Worm (Caenorhabditis elegans) whole organism, L1 larva: ENCODE measurements around the gene ttr-30.

Source experiments
- C04F5.9 ChIP-seq: sonication (generic microtip); optimal IDR thresholded peaks from 2 replicates; lab custom pipeline; 2016; ENCODE audit warnings: missing genetic modification characterization, missing compliant biosample characterization
- C16A3.4 ChIP-seq: fragments of 150-350 bp; optimal IDR thresholded peaks from 2 replicates; lab custom pipeline; 2014; ENCODE audit warnings: missing biosample characterization, missing genetic modification characterization
- F16B12.6 ChIP-seq: fragments of 150-350 bp; optimal IDR thresholded peaks from 2 replicates; lab custom pipeline; 2014; ENCODE audit warnings: missing biosample characterization, missing genetic modification characterization
- alr-1 ChIP-seq: fragments of 200-800 bp; sonication (Bioruptor generic); optimal IDR thresholded peaks from 2 replicates; lab custom pipeline; 2018; ENCODE audit warnings: borderline replicate concordance, mild to moderate bottlenecking, missing genetic modification characterization, missing compliant biosample characterization
- ama-1 ChIP-seq: fragments of 150-350 bp; optimal IDR thresholded peaks from 2 replicates; lab custom pipeline; 2014
- blmp-1 ChIP-seq: fragments of 150-350 bp; optimal IDR thresholded peaks from 2 replicates; lab custom pipeline; 2014; ENCODE audit warnings: missing biosample characterization, missing genetic modification characterization
- ceh-63 ChIP-seq: fragments of 200-800 bp; sonication (Bioruptor generic); optimal IDR thresholded peaks from 2 replicates; lab custom pipeline; 2018; ENCODE audit warnings: mild to moderate bottlenecking, missing genetic modification characterization, missing compliant biosample characterization
- ceh-82 ChIP-seq, 3 experiments: fragments of 150-350 bp in 1 of 3; sonication (generic microtip) in 2 of 3; optimal IDR thresholded peaks; 2 replicates each; lab custom pipeline; 2014 to 2017; ENCODE audit warnings: missing biosample characterization in 3 of 3, missing genetic modification characterization in 3 of 3
- ceh-90 ChIP-seq: sonication (generic microtip); optimal IDR thresholded peaks from 2 replicates; lab custom pipeline; 2016; ENCODE audit warnings: missing genetic modification characterization, missing compliant biosample characterization
- dpl-1 ChIP-seq, 3 experiments: fragments of 150-350 bp in 2 of 3; sonication (generic microtip) in 1 of 3; optimal IDR thresholded peaks; 2 replicates each; lab custom pipeline; 2014 to 2017; ENCODE audit warnings: missing biosample characterization in 3 of 3, missing genetic modification characterization in 3 of 3, missing genetic modification reagents in 3 of 3
- efl-1 ChIP-seq, 4 experiments: fragments of 150-350 bp; optimal IDR thresholded peaks in 3 of 4; peaks in 1 of 4; 1 replicate in 1 of 4; 2 replicates in 3 of 4; lab custom pipeline; 2014; ENCODE audit warnings: missing biosample characterization in 2 of 4, missing genetic modification characterization in 2 of 4, missing genetic modification reagents in 2 of 4
- efl-3 ChIP-seq: fragments of 200-800 bp; sonication (Bioruptor generic); optimal IDR thresholded peaks from 2 replicates; lab custom pipeline; 2018; ENCODE audit warnings: mild to moderate bottlenecking, missing genetic modification characterization, missing compliant biosample characterization
- egl-13 ChIP-seq: sonication (generic microtip); optimal IDR thresholded peaks from 2 replicates; lab custom pipeline; 2016; ENCODE audit warnings: missing genotype, missing genetic modification reagents, missing genetic modification characterization, missing compliant biosample characterization
- egl-27 ChIP-seq, 2 experiments: fragments of 150-350 bp in 1 of 2; sonication (generic microtip); optimal IDR thresholded peaks; 3 replicates each; lab custom pipeline; 2017 to 2018; ENCODE audit warnings: missing biosample characterization in 2 of 2, missing genetic modification characterization in 2 of 2, missing genetic modification reagents in 2 of 2
- elt-2 ChIP-seq: sonication (generic microtip); optimal IDR thresholded peaks from 2 replicates; lab custom pipeline; 2016; ENCODE audit warnings: missing genetic modification characterization, mild to moderate bottlenecking, inconsistent platforms, missing compliant biosample characterization, missing genetic modification reagents
- elt-3 ChIP-seq, 6 experiments: fragments of 150-350 bp in 1 of 6; sonication (generic microtip); optimal IDR thresholded peaks; 2 replicates each; lab custom pipeline; 2017 to 2018; ENCODE audit warnings: missing biosample characterization in 6 of 6, missing genetic modification characterization in 6 of 6, inconsistent platforms in 1 of 6
- fkh-10 ChIP-seq: sonication (generic microtip); optimal IDR thresholded peaks from 2 replicates; lab custom pipeline; 2017; ENCODE audit warnings: missing biosample characterization, missing genetic modification reagents, missing genetic modification characterization
- fkh-4 ChIP-seq: sonication (generic microtip); optimal IDR thresholded peaks from 2 replicates; lab custom pipeline; 2016; ENCODE audit warnings: missing compliant biosample characterization, missing genetic modification characterization, borderline replicate concordance
- fkh-8 ChIP-seq: sonication (generic microtip); optimal IDR thresholded peaks from 2 replicates; lab custom pipeline; 2016; ENCODE audit warnings: mild to moderate bottlenecking, missing genetic modification characterization, missing compliant biosample characterization
- hlh-4 ChIP-seq: sonication (generic microtip); optimal IDR thresholded peaks from 2 replicates; lab custom pipeline; 2016; ENCODE audit warnings: mild to moderate bottlenecking, missing genetic modification characterization, missing compliant biosample characterization
- hpl-2 ChIP-seq: fragments of 150-350 bp; optimal IDR thresholded peaks from 2 replicates; lab custom pipeline; 2014; ENCODE audit warnings: missing biosample characterization, missing genetic modification reagents, missing genetic modification characterization
- irx-1 ChIP-seq: sonication (generic microtip); optimal IDR thresholded peaks from 2 replicates; lab custom pipeline; 2016; ENCODE audit warnings: missing genetic modification characterization, missing compliant biosample characterization
- isw-1 ChIP-seq: fragments of 200-800 bp; sonication (Bioruptor generic); IDR thresholded peaks from 2 replicates; pipeline ENCODE4 v1.3.6; 2022; ENCODE audit warnings: missing genetic modification characterization, missing compliant biosample characterization
- jun-1 ChIP-seq: fragments of 150-350 bp; optimal IDR thresholded peaks from 2 replicates; lab custom pipeline; 2014; ENCODE audit warnings: missing biosample characterization, missing genetic modification reagents, missing genetic modification characterization
- lin-35 ChIP-seq, 2 experiments: fragments of 150-350 bp; optimal IDR thresholded peaks; 2 replicates each; lab custom pipeline; 2014; ENCODE audit warnings: missing biosample characterization in 2 of 2, missing genetic modification characterization in 2 of 2, missing genetic modification reagents in 2 of 2
- lsy-2 ChIP-seq, 2 experiments: fragments of 150-350 bp; optimal IDR thresholded peaks; 2 replicates each; lab custom pipeline; 2014; ENCODE audit warnings: missing biosample characterization in 2 of 2, missing genetic modification characterization in 2 of 2
- mdl-1 ChIP-seq, 2 experiments: fragments of 150-350 bp; optimal IDR thresholded peaks; 2 replicates each; lab custom pipeline; 2014 to 2017; ENCODE audit warnings: missing biosample characterization in 2 of 2, missing genetic modification characterization in 2 of 2, inconsistent platforms in 1 of 2
- mef-2 ChIP-seq: fragments of 150-350 bp; optimal IDR thresholded peaks from 2 replicates; lab custom pipeline; 2014; ENCODE audit warnings: missing biosample characterization, missing genetic modification characterization
- nhr-11 ChIP-seq: fragments of 150-350 bp; optimal IDR thresholded peaks from 2 replicates; lab custom pipeline; 2014; ENCODE audit warnings: missing biosample characterization, missing genetic modification characterization
- nhr-47 ChIP-seq: sonication (generic microtip); optimal IDR thresholded peaks from 2 replicates; lab custom pipeline; 2016; ENCODE audit warnings: mild to moderate bottlenecking, missing genetic modification characterization, moderate library complexity, missing compliant biosample characterization
- nhr-71 ChIP-seq: sonication (generic microtip); optimal IDR thresholded peaks from 2 replicates; lab custom pipeline; 2016; ENCODE audit warnings: mild to moderate bottlenecking, missing genetic modification characterization, moderate library complexity, missing compliant biosample characterization
- nhr-77 ChIP-seq: fragments of 150-350 bp; optimal IDR thresholded peaks from 2 replicates; lab custom pipeline; 2014; ENCODE audit warnings: missing biosample characterization, missing genetic modification characterization
- nhr-85 ChIP-seq: sonication (generic microtip); peaks from one replicate; lab custom pipeline; 2016; ENCODE audit warnings: missing genetic modification characterization, inconsistent platforms, missing compliant biosample characterization
- pag-3 ChIP-seq: sonication (generic microtip); optimal IDR thresholded peaks from 2 replicates; lab custom pipeline; 2017; ENCODE audit warnings: missing genetic modification characterization, mild to moderate bottlenecking, missing compliant biosample characterization, antibody characterized with exemption, borderline replicate concordance; ENCODE audit not compliant: insufficient read depth
- pax-3 ChIP-seq: fragments of 200-800 bp; sonication (Bioruptor generic); optimal IDR thresholded peaks from 2 replicates; lab custom pipeline; 2018; ENCODE audit warnings: mild to moderate bottlenecking, missing genetic modification characterization, moderate library complexity, missing compliant biosample characterization
- pqm-1 ChIP-seq: sonication (generic microtip); optimal IDR thresholded peaks from 3 replicates; lab custom pipeline; 2017; ENCODE audit warnings: missing biosample characterization, missing genetic modification characterization
- rnt-1 ChIP-seq: sonication (generic microtip); optimal IDR thresholded peaks from 2 replicates; lab custom pipeline; 2016; ENCODE audit warnings: mild to moderate bottlenecking, missing genetic modification characterization, moderate library complexity, missing compliant biosample characterization
- skn-1 ChIP-seq: fragments of 150-350 bp; optimal IDR thresholded peaks from 2 replicates; lab custom pipeline; 2014; ENCODE audit warnings: missing biosample characterization, missing genetic modification characterization
- snpc-4 ChIP-seq: fragments of 150-350 bp; optimal IDR thresholded peaks from 2 replicates; lab custom pipeline; 2014; ENCODE audit warnings: missing biosample characterization, missing genetic modification characterization
- swsn-7 ChIP-seq: sonication (generic microtip); optimal IDR thresholded peaks from 2 replicates; lab custom pipeline; 2016; ENCODE audit warnings: missing genetic modification characterization, missing compliant biosample characterization
- tbx-2 ChIP-seq: sonication (generic microtip); optimal IDR thresholded peaks from 2 replicates; lab custom pipeline; 2016; ENCODE audit warnings: missing genetic modification characterization, missing compliant biosample characterization
- tlp-1 ChIP-seq: fragments of 150-350 bp; optimal IDR thresholded peaks from 2 replicates; lab custom pipeline; 2014; ENCODE audit warnings: missing biosample characterization, missing genetic modification characterization
- unc-98 ChIP-seq: fragments of 200-800 bp; sonication (Bioruptor generic); IDR thresholded peaks from 2 replicates; pipeline ENCODE4 v1.3.6; 2022; ENCODE audit warnings: missing genetic modification characterization, missing compliant biosample characterization
- vab-15 ChIP-seq: sonication (generic microtip); optimal IDR thresholded peaks from 2 replicates; lab custom pipeline; 2017; ENCODE audit warnings: missing genotype, mild to moderate bottlenecking, missing genetic modification characterization, missing compliant biosample characterization
- xbp-1 ChIP-seq: sonication (generic microtip); optimal IDR thresholded peaks from 2 replicates; lab custom pipeline; 2016; ENCODE audit warnings: missing genetic modification characterization, missing compliant biosample characterization
- zag-1 ChIP-seq: fragments of 150-350 bp; optimal IDR thresholded peaks from 2 replicates; lab custom pipeline; 2014; ENCODE audit warnings: missing biosample characterization, missing genetic modification characterization
- zip-4 ChIP-seq: fragments of 200-800 bp; sonication (Bioruptor generic); optimal IDR thresholded peaks from 2 replicates; lab custom pipeline; 2018; ENCODE audit warnings: mild to moderate bottlenecking, missing genetic modification characterization, moderate library complexity, missing compliant biosample characterization

ttr-30 gene

DNA sequence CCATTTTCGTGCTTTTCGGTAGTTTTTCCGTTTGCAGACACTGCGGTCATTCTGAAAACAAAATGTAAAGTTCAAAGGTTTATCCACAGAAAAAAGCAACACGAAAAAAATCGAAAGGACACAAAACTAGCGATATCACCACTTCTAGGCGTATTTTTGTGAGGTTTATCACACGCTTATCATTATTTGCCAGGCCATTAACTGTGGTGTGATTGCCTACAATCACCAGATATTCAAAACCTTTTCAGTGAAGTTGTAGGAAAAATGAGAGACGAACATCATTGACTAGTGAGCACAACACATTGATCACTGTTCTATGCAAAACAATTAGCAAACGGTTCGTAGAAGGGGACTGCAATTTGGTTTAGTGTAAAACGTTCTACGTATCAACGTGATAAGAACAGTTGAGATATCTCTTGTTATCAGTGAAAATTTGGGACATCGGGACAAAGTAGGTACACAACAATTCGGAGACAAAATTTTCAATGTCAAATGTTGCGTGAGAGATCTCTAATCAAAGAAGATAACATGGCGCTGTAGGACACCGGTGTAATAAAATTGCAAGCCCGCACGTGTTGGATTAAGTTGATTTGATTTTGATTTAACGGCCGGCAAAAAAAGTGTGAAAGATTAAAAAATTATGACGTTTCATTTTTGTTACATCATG is 25.1 kb upstream of the ttr-30 start, which contains the start of gene sur-5 (continued):
- no peak for TF ChIP-seq zip-4
- no peak for TF ChIP-seq egl-27 (tag; optimal IDR thresholded peaks at IDR 0.05; lab: Kevin White, UChicago)
- no peak for TF ChIP-seq skn-1
- TF ChIP-seq swsn-7 (tag; lab: Kevin White, UChicago), result no peak
- no peak for TF ChIP-seq fkh-10
- TF ChIP-seq fkh-8 (tag; lab: Kevin White, UChicago), result no peak
- no peak for TF ChIP-seq dpl-1 (GFP tag; optimal IDR thresholded peaks at IDR 0.05; lab: Kevin White, UChicago)
- no peak for TF ChIP-seq tlp-1 (tag; lab: Kevin White, UChicago)
- no peak for TF ChIP-seq efl-3
- TF ChIP-seq vab-15 (tag; lab: Kevin White, UChicago), result no peak
- TF ChIP-seq hlh-4 (tag; lab: Kevin White, UChicago), result no peak
- no peak for TF ChIP-seq pqm-1
- no peak for TF ChIP-seq unc-98 (GFP tag; lab: Robert Waterston, UW)
- TF ChIP-seq efl-1 (optimal IDR thresholded peaks at IDR 0.05; lab: Kevin White, UChicago), result no peak
- peak in 1 of 2 experiments; percentile 87 for TF ChIP-seq efl-1 (GFP tag; optimal IDR thresholded peaks at IDR 0.05 in 1 of 2; lab: Kevin White, UChicago)
- TF ChIP-seq lin-35 (GFP tag; optimal IDR thresholded peaks at IDR 0.05; lab: Kevin White, UChicago), result peak in 1 of 2 experiments; percentile 28
- no peak for TF ChIP-seq nhr-77
- no peak for TF ChIP-seq tbx-2 (tag; lab: Kevin White, UChicago)
- TF ChIP-seq elt-3 (tag; optimal IDR thresholded peaks at IDR 0.05; lab: Kevin White, UChicago), result peak in 4 of 6 experiments; percentile 54 to 95 (median 64)
- TF ChIP-seq elt-2 (tag; lab: Kevin White, UChicago), result peak; percentile 79

DNA sequence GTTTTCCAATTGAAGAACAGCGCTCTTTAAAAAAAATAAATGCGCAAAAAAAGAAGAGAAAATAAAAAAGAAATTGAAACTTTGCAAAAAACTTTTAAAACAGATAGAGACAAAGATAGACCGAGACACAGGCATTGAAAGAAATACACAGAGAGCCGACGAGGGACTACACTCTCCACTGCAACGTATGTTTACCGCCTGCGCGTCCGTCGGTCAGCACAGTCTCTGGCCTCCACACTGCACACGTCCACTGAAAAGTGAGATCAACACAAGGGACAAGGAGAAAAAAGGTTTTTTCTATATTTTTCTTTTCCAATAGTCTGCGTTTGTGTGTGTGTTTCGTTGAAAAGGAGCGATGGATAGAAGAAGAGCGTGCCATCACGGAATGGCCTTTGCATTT is 24.3 kb upstream of the ttr-30 start:
- TF ChIP-seq isw-1 (GFP tag; lab: Robert Waterston, UW), result peak; percentile 47
- TF ChIP-seq nhr-47 (tag; lab: Kevin White, UChicago), result peak; percentile 55
- no peak for TF ChIP-seq ceh-63 (GFP tag; lab: Kevin White, UChicago)
- peak in 2 of 3 experiments; percentile 15 to 27 for TF ChIP-seq dpl-1 (GFP tag; optimal IDR thresholded peaks at IDR 0.05; lab: Kevin White, UChicago)
- TF ChIP-seq pag-3 (tag; lab: Kevin White, UChicago), result no peak
- no peak for TF ChIP-seq ceh-90 (tag; lab: Kevin White, UChicago)
- TF ChIP-seq jun-1 (tag; lab: Kevin White, UChicago), result peak; percentile 26
- no peak for TF ChIP-seq fkh-4 (tag; lab: Kevin White, UChicago)
- TF ChIP-seq tbx-2 (tag; lab: Kevin White, UChicago), result peak; percentile 58
- TF ChIP-seq skn-1, result peak; percentile 27
- no peak for TF ChIP-seq tlp-1 (tag; lab: Kevin White, UChicago)
- TF ChIP-seq xbp-1 (tag; lab: Kevin White, UChicago), result peak; percentile 91
- no peak for TF ChIP-seq ama-1 (lab: Kevin White, UChicago)
- peak; percentile 34 for TF ChIP-seq mef-2 (tag; lab: Kevin White, UChicago)
- TF ChIP-seq rnt-1 (tag; lab: Kevin White, UChicago), result peak; percentile 57
- TF ChIP-seq blmp-1 (tag; lab: Kevin White, UChicago), result peak; percentile 51
- peak; percentile 31 to 47 for TF ChIP-seq efl-1 (optimal IDR thresholded peaks at IDR 0.05; lab: Kevin White, UChicago)
- TF ChIP-seq efl-1 (GFP tag; optimal IDR thresholded peaks at IDR 0.05 in 1 of 2; lab: Kevin White, UChicago), result peak in 1 of 2 experiments; percentile 78
- peak; percentile 69 for TF ChIP-seq nhr-71 (tag; lab: Kevin White, UChicago)
- no peak for TF ChIP-seq egl-13 (tag; lab: Kevin White, UChicago)
- TF ChIP-seq snpc-4 (tag; lab: Kevin White, UChicago), result no peak
- TF ChIP-seq F16B12.6 (tag; lab: Kevin White, UChicago), result peak; percentile 13
- TF ChIP-seq C16A3.4 (tag; lab: Kevin White, UChicago), result no peak
- TF ChIP-seq C04F5.9 (tag; lab: Kevin White, UChicago), result no peak
- TF ChIP-seq unc-98 (GFP tag; lab: Robert Waterston, UW), result no peak
- peak; percentile 14 for TF ChIP-seq fkh-8 (tag; lab: Kevin White, UChicago)
- TF ChIP-seq swsn-7 (tag; lab: Kevin White, UChicago), result peak; percentile 65
- peak; percentile 10 to 14 for TF ChIP-seq lin-35 (GFP tag; optimal IDR thresholded peaks at IDR 0.05; lab: Kevin White, UChicago)
- no peak for TF ChIP-seq zag-1
- TF ChIP-seq irx-1 (tag; lab: Kevin White, UChicago), result peak; percentile 38
- peak; percentile 80 for TF ChIP-seq nhr-85 (tag; lab: Kevin White, UChicago)
- no peak for TF ChIP-seq pax-3 (tag; lab: Kevin White, UChicago)
- TF ChIP-seq nhr-11, result no peak
- no peak for TF ChIP-seq alr-1 (tag; lab: Kevin White, UChicago)
- TF ChIP-seq hpl-2 (GFP tag; lab: Kevin White, UChicago), result no peak
- TF ChIP-seq lsy-2 (tag; optimal IDR thresholded peaks at IDR 0.05; lab: Kevin White, UChicago), result peak; percentile 41 to 66
- no peak for TF ChIP-seq zip-4
- TF ChIP-seq ceh-82 (tag; optimal IDR thresholded peaks at IDR 0.05; lab: Kevin White, UChicago), result peak; percentile 20 to 73 (median 38)
- TF ChIP-seq nhr-77, result peak; percentile 12
- TF ChIP-seq mdl-1 (tag; optimal IDR thresholded peaks at IDR 0.05; lab: Kevin White, UChicago), result peak in 1 of 2 experiments; percentile 65
- peak; percentile 13 for TF ChIP-seq fkh-10
